Worm (Caenorhabditis elegans) whole organism, late embryonic: Measurements from ENCODE around the gene F28E10.1.

Source experiments
- ama-1 ChIP-seq: fragments of 150-350 bp; optimal IDR thresholded peaks from 2 replicates; lab custom pipeline; 2014
- fax-1 ChIP-seq: sonication (generic microtip); optimal IDR thresholded peaks from 2 replicates; lab custom pipeline; 2016; ENCODE audit warnings: missing genotype, missing genetic modification characterization, missing compliant biosample characterization
- pha-4 ChIP-seq: fragments of 150-350 bp; optimal IDR thresholded peaks from 2 replicates; lab custom pipeline; 2018; ENCODE audit warnings: missing biosample characterization, missing genetic modification reagents, missing genetic modification characterization

DNA sequence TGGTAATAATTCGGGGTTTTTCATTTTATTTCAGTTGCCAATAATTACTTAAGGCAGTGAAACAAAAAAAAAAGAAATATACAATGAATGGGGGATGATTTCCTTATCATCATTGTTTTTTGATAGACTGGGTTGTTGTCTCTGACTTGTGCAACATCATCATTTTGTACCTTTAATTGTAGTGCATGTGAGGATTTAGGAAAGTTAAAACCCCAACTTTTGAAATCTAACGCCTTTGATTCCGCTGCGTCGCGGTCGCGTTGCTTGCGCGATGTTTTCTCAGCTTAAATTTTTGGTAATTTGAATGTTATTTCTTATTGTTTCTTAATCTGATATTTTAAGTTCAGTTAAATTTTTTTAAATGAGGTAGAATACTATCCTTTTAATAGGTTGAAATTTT is 22.8 kb upstream of the F28E10.1 start, which contains the start of gene ZK185.5:
- TF ChIP-seq fax-1 (tag; lab: Kevin White, UChicago) = no peak
- TF ChIP-seq pha-4 (tag; lab: Kevin White, UChicago) = no peak
- no peak for TF ChIP-seq ama-1
